Fruit fly (Drosophila melanogaster): Measurements from ENCODE around the gene east.

dm6 chrX:1968581-1969258 is 41.9 kb upstream of the east start:
- TF ChIP-seq CG8478 (optimal IDR thresholded peaks at IDR 0.05) (no peak), CTCF (optimal IDR thresholded peaks at IDR 0.05) (no peak)
